Worm (Caenorhabditis elegans) whole organism, mixed stage, embryonic: ENCODE measurements around the gene ntp-1.

Experiments used
- bed-3 ChIP-seq: fragments of 200-800 bp; sonication (Bioruptor generic); optimal IDR thresholded peaks from 3 replicates; lab custom pipeline; 2018; ENCODE audit warnings: mild to moderate bottlenecking, missing genetic modification characterization, moderate library complexity, missing compliant biosample characterization
- blmp-1 ChIP-seq: fragments of 150-350 bp; optimal IDR thresholded peaks from 2 replicates; lab custom pipeline; 2014; ENCODE audit warnings: missing biosample characterization, missing genetic modification characterization
- ceh-39 ChIP-seq: fragments of 150-350 bp; optimal IDR thresholded peaks from 2 replicates; lab custom pipeline; 2014; ENCODE audit warnings: missing biosample characterization, missing genetic modification characterization
- ceh-43 ChIP-seq: fragments of 200-800 bp; sonication (Bioruptor generic); optimal IDR thresholded peaks from 2 replicates; lab custom pipeline; 2018; ENCODE audit warnings: mild to moderate bottlenecking, missing genetic modification characterization, moderate library complexity, missing compliant biosample characterization
- ceh-83 ChIP-seq: fragments of 200-800 bp; sonication (Bioruptor generic); optimal IDR thresholded peaks from 2 replicates; lab custom pipeline; 2018; ENCODE audit warnings: mild to moderate bottlenecking, missing genetic modification characterization, missing compliant biosample characterization
- ces-1 ChIP-seq: fragments of 150-350 bp; optimal IDR thresholded peaks from 2 replicates; lab custom pipeline; 2014; ENCODE audit warnings: missing biosample characterization, missing genetic modification reagents, missing genetic modification characterization
- cnd-1 ChIP-seq: fragments of 200-800 bp; sonication (Bioruptor generic); optimal IDR thresholded peaks from 2 replicates; lab custom pipeline; 2018; ENCODE audit warnings: mild to moderate bottlenecking, missing genetic modification characterization, missing compliant biosample characterization
- drap-1 ChIP-seq: fragments of 200-800 bp; sonication (Bioruptor generic); optimal IDR thresholded peaks from 3 replicates; lab custom pipeline; 2018; ENCODE audit warnings: mild to moderate bottlenecking, missing genetic modification characterization, missing compliant biosample characterization
- elt-1 ChIP-seq: sonication (generic microtip); optimal IDR thresholded peaks from 2 replicates; lab custom pipeline; 2017; ENCODE audit warnings: missing genetic modification characterization, mild to moderate bottlenecking, missing compliant biosample characterization, antibody characterized with exemption, moderate library complexity, borderline replicate concordance; ENCODE audit not compliant: insufficient read depth
- elt-3 ChIP-seq: fragments of 150-350 bp; optimal IDR thresholded peaks from 2 replicates; lab custom pipeline; 2014; ENCODE audit warnings: missing biosample characterization, missing genetic modification characterization
- lin-13 ChIP-seq: fragments of 150-350 bp; optimal IDR thresholded peaks from 2 replicates; lab custom pipeline; 2014; ENCODE audit warnings: missing biosample characterization, missing genetic modification characterization
- lin-32 ChIP-seq: fragments of 200-800 bp; sonication (Bioruptor generic); optimal IDR thresholded peaks from 2 replicates; lab custom pipeline; 2018; ENCODE audit warnings: mild to moderate bottlenecking, missing genetic modification characterization, missing compliant biosample characterization
- mab-5 ChIP-seq: fragments of 150-350 bp; optimal IDR thresholded peaks from 2 replicates; lab custom pipeline; 2014; ENCODE audit warnings: missing biosample characterization, missing genetic modification characterization
- mep-1 ChIP-seq: fragments of 150-350 bp; optimal IDR thresholded peaks from 2 replicates; lab custom pipeline; 2017; ENCODE audit warnings: missing biosample characterization, missing genetic modification reagents, missing genetic modification characterization, inconsistent platforms
- nhr-237 ChIP-seq: fragments of 150-350 bp; optimal IDR thresholded peaks from 2 replicates; lab custom pipeline; 2014; ENCODE audit warnings: missing biosample characterization, missing genetic modification characterization
- nhr-76 ChIP-seq: sonication (generic microtip); optimal IDR thresholded peaks from 2 replicates; lab custom pipeline; 2017; ENCODE audit warnings: missing biosample characterization, missing genetic modification characterization
- pha-4 ChIP-seq: fragments of 150-350 bp; optimal IDR thresholded peaks from 2 replicates; lab custom pipeline; 2018; ENCODE audit warnings: missing biosample characterization, missing genetic modification reagents, missing genetic modification characterization
- sem-2 ChIP-seq: fragments of 200-800 bp; sonication (Bioruptor generic); optimal IDR thresholded peaks from 2 replicates; lab custom pipeline; 2018; ENCODE audit warnings: mild to moderate bottlenecking, missing genetic modification characterization, missing compliant biosample characterization
- snpc-4 ChIP-seq: fragments of 150-350 bp; optimal IDR thresholded peaks from 2 replicates; lab custom pipeline; 2014; ENCODE audit warnings: missing biosample characterization, missing genetic modification characterization
- tbx-8 ChIP-seq: fragments of 200-800 bp; sonication (Bioruptor generic); optimal IDR thresholded peaks from 2 replicates; lab custom pipeline; 2018; ENCODE audit warnings: mild to moderate bottlenecking, missing genetic modification characterization, moderate library complexity, missing compliant biosample characterization
- unc-120 ChIP-seq: sonication (generic microtip); optimal IDR thresholded peaks from 2 replicates; lab custom pipeline; 2017; ENCODE audit warnings: missing genetic modification characterization, missing compliant biosample characterization; ENCODE audit not compliant: poor library complexity, severe bottlenecking
- unc-39 ChIP-seq: fragments of 150-350 bp; optimal IDR thresholded peaks from 2 replicates; lab custom pipeline; 2014; ENCODE audit warnings: missing biosample characterization, missing genetic modification characterization
- zip-8 ChIP-seq: fragments of 150-350 bp; optimal IDR thresholded peaks from 2 replicates; lab custom pipeline; 2014; ENCODE audit warnings: missing biosample characterization, missing genetic modification characterization
- ztf-11 ChIP-seq: fragments of 150-350 bp; optimal IDR thresholded peaks from 2 replicates; lab custom pipeline; 2014; ENCODE audit warnings: missing biosample characterization, missing genetic modification characterization

The ntp-1 gene

ce11 chrIV:7759527-7759926 is 35.1 kb downstream of the ntp-1 start, which contains the start of gene dsb-3:
TSS of gene dsb-3 (minus strand) at chrIV:7759627.
- no peak for TF ChIP-seq ceh-43 (GFP tag; lab: Kevin White, UChicago)
- no peak for TF ChIP-seq pha-4 (tag; lab: Kevin White, UChicago)
- no peak for TF ChIP-seq lin-32
- no peak for TF ChIP-seq snpc-4
- no peak for TF ChIP-seq elt-3 (tag; lab: Kevin White, UChicago)
- TF ChIP-seq ceh-83 (GFP tag; lab: Kevin White, UChicago), result no peak
- TF ChIP-seq lin-13 (tag; lab: Kevin White, UChicago), result no peak
- no peak for TF ChIP-seq cnd-1
- no peak for TF ChIP-seq ces-1
- no peak for TF ChIP-seq blmp-1
- TF ChIP-seq unc-120 (tag; lab: Kevin White, UChicago), result no peak
- no peak for TF ChIP-seq tbx-8 (GFP tag; lab: Kevin White, UChicago)
- no peak for TF ChIP-seq ceh-39 (tag; lab: Kevin White, UChicago)
- no peak for TF ChIP-seq drap-1

ce11 chrIV:7757245-7757644 is 37.4 kb downstream of the ntp-1 start, which contains the start of gene C46A5.4:
TSS of gene C46A5.4 (minus strand) at chrIV:7757345.
- TF ChIP-seq zip-8 (tag; lab: Kevin White, UChicago), result peak; percentile 57
- no peak for TF ChIP-seq mep-1 (tag; lab: Kevin White, UChicago)
- TF ChIP-seq nhr-237 (tag; lab: Kevin White, UChicago), result no peak
- no peak for TF ChIP-seq blmp-1
- TF ChIP-seq snpc-4, result no peak
- TF ChIP-seq, all 35 proteins: peak for 1

- no peak for TF ChIP-seq elt-3 (tag; lab: Kevin White, UChicago)
- no peak for TF ChIP-seq ztf-11 (tag; lab: Kevin White, UChicago)
- no peak for TF ChIP-seq lin-32
- TF ChIP-seq mep-1 (tag; lab: Kevin White, UChicago), result no peak
- no peak for TF ChIP-seq bed-3 (GFP tag; lab: Kevin White, UChicago)
These were observed 40.5 kb downstream of the ntp-1 start for ce11 chrIV:7754114-7754513.

- TF ChIP-seq ztf-11 (tag; lab: Kevin White, UChicago) (no peak), cnd-1 (no peak), unc-39 (tag; lab: Kevin White, UChicago) (no peak), bed-3 (GFP tag; lab: Kevin White, UChicago) (no peak), pha-4 (tag; lab: Kevin White, UChicago) (no peak), ceh-83 (GFP tag; lab: Kevin White, UChicago) (no peak), sem-2 (GFP tag; lab: Kevin White, UChicago) (no peak)
These were observed 41.5 kb downstream of the ntp-1 start, which contains the start of gene col-14 for ce11 chrIV:7753108-7753507. TSS of gene col-14 (plus strand) at chrIV:7753408.

ce11 chrIV:7747838-7748237 is 46.8 kb downstream of the ntp-1 start, which contains the start of gene klo-1:
TSS of gene klo-1 (minus strand) at chrIV:7748225.
- TF ChIP-seq cnd-1 (no peak), mab-5 (tag; lab: Kevin White, UChicago) (no peak), elt-1 (tag; lab: Kevin White, UChicago) (no peak), ces-1 (no peak), pha-4 (tag; lab: Kevin White, UChicago) (no peak), unc-120 (tag; lab: Kevin White, UChicago) (no peak), elt-3 (tag; lab: Kevin White, UChicago) (no peak), drap-1 (no peak), zip-8 (tag; lab: Kevin White, UChicago) (no peak)

ce11 chrIV:7743539-7743938 is 51.1 kb downstream of the ntp-1 start, which contains the start of gene npr-35:
TSS of gene npr-35 (plus strand) at chrIV:7743839.
- TF ChIP-seq bed-3 (GFP tag; lab: Kevin White, UChicago) (no peak), pha-4 (tag; lab: Kevin White, UChicago) (no peak), cnd-1 (no peak), nhr-76 (tag; lab: Kevin White, UChicago) (no peak)
